Fruit fly (Drosophila melanogaster) whole organism, embryonic: ENCODE measurements around the gene CG4074.

Experiments
- Abd-B ChIP-seq: fragments of 200-800 bp; sonication (Bioruptor generic); optimal IDR thresholded peaks from 2 replicates; lab custom pipeline; 2018; ENCODE audit warnings: missing biosample characterization, mild to moderate bottlenecking, missing genetic modification characterization, moderate library complexity
- Adf1 ChIP-seq: fragments of 200-800 bp; sonication (Bioruptor generic); IDR thresholded peaks from 2 replicates; pipeline ENCODE4 v1.3.6; 2022; ENCODE audit warnings: missing biosample characterization, missing genetic modification characterization
- Bgb ChIP-seq: fragments of 200-800 bp; sonication (Bioruptor generic); IDR thresholded peaks from 2 replicates; pipeline ENCODE4 v1.3.6; 2022; ENCODE audit warnings: missing biosample characterization, missing genetic modification characterization; ENCODE audit not compliant: partially characterized antibody
- CG10267 ChIP-seq: fragments of 200-800 bp; sonication (Bioruptor generic); optimal IDR thresholded peaks from 2 replicates; lab custom pipeline; 2018; ENCODE audit warnings: missing biosample characterization, mild to moderate bottlenecking, missing genetic modification characterization, moderate library complexity
- CG10565 ChIP-seq: fragments of 200-800 bp; sonication (Bioruptor generic); optimal IDR thresholded peaks from 3 replicates; lab custom pipeline; 2016; ENCODE audit warnings: missing biosample characterization, mild to moderate bottlenecking, missing genetic modification characterization
- CG12104 ChIP-seq: fragments of 200-800 bp; sonication (Bioruptor generic); optimal IDR thresholded peaks from 3 replicates; lab custom pipeline; 2016; ENCODE audit warnings: missing biosample characterization, missing genetic modification characterization
- CG13287 ChIP-seq: fragments of 200-800 bp; sonication (Bioruptor generic); IDR thresholded peaks from 2 replicates; pipeline ENCODE4 v1.3.6; 2022; ENCODE audit warnings: missing biosample characterization, missing genetic modification characterization; ENCODE audit not compliant: partially characterized antibody
- CG14710 ChIP-seq: fragments of 200-800 bp; sonication (Bioruptor generic); optimal IDR thresholded peaks from 3 replicates; lab custom pipeline; 2019; ENCODE audit warnings: missing biosample characterization, mild to moderate bottlenecking, missing genetic modification characterization, moderate library complexity
- CG16813 ChIP-seq: fragments of 200-800 bp; sonication (Bioruptor generic); IDR thresholded peaks from 3 replicates; pipeline ENCODE4 v1.3.6; 2022; ENCODE audit warnings: missing biosample characterization, missing genetic modification characterization; ENCODE audit not compliant: partially characterized antibody
- CG17829 ChIP-seq: fragments of 200-800 bp; optimal IDR thresholded peaks from 2 replicates; lab custom pipeline; 2019; ENCODE audit warnings: missing biosample characterization, mild to moderate bottlenecking, missing genetic modification characterization, moderate library complexity
- CG2116 ChIP-seq: fragments of 200-800 bp; sonication (Bioruptor generic); optimal IDR thresholded peaks from 3 replicates; lab custom pipeline; 2018; ENCODE audit warnings: missing biosample characterization, mild to moderate bottlenecking, missing genetic modification characterization
- CG2129 ChIP-seq: fragments of 200-800 bp; sonication (Bioruptor generic); IDR thresholded peaks from 2 replicates; pipeline ENCODE4 v1.3.6; 2022; ENCODE audit warnings: missing biosample characterization, missing genetic modification characterization; ENCODE audit not compliant: partially characterized antibody
- CG2202 ChIP-seq: fragments of 200-800 bp; sonication (Bioruptor generic); optimal IDR thresholded peaks from 2 replicates; lab custom pipeline; 2018; ENCODE audit warnings: missing biosample characterization, mild to moderate bottlenecking, missing genetic modification characterization
- CG34224 ChIP-seq: fragments of 200-800 bp; sonication (Bioruptor generic); IDR thresholded peaks from 3 replicates; pipeline ENCODE4 v1.3.6; 2022; ENCODE audit warnings: missing biosample characterization, missing genetic modification characterization; ENCODE audit not compliant: partially characterized antibody
- CG3838 ChIP-seq: fragments of 200-800 bp; sonication (Bioruptor generic); optimal IDR thresholded peaks from 3 replicates; lab custom pipeline; 2016; ENCODE audit warnings: missing biosample characterization, missing genetic modification characterization
- CG4617 ChIP-seq: fragments of 200-800 bp; sonication (Bioruptor generic); optimal IDR thresholded peaks from 3 replicates; lab custom pipeline; 2016; ENCODE audit warnings: missing biosample characterization, missing genetic modification characterization, borderline replicate concordance
- CG5953 ChIP-seq: fragments of 200-800 bp; sonication (Bioruptor generic); IDR thresholded peaks from 2 replicates; pipeline ENCODE4 v1.3.6; 2022; ENCODE audit warnings: missing biosample characterization, missing genetic modification characterization
- CG8290 ChIP-seq, 3 experiments: fragments of 200-800 bp; sonication (Bioruptor generic); optimal IDR thresholded peaks; 2 replicates each; lab custom pipeline; 2016 to 2019; ENCODE audit warnings: missing biosample characterization in 3 of 3, missing genetic modification characterization in 3 of 3, mild to moderate bottlenecking in 2 of 3, moderate library complexity in 1 of 3
- CG9609 ChIP-seq: fragments of 200-800 bp; sonication (Bioruptor generic); optimal IDR thresholded peaks from 3 replicates; lab custom pipeline; 2016; ENCODE audit warnings: missing biosample characterization, missing genetic modification characterization
- CoRest ChIP-seq: fragments of 200-800 bp; sonication (Bioruptor generic); optimal IDR thresholded peaks from 3 replicates; lab custom pipeline; 2018; ENCODE audit warnings: missing biosample characterization, mild to moderate bottlenecking, missing genetic modification characterization, moderate library complexity
- Dll ChIP-seq: fragments of 200-800 bp; sonication (Bioruptor generic); IDR thresholded peaks from 4 replicates; pipeline ENCODE4 v1.3.6; 2022; ENCODE audit warnings: missing biosample characterization, missing genetic modification characterization; ENCODE audit not compliant: partially characterized antibody
- Doc3 ChIP-seq: fragments of 200-800 bp; sonication (Bioruptor generic); IDR thresholded peaks from 3 replicates; pipeline ENCODE4 v1.3.6; 2022; ENCODE audit warnings: missing biosample characterization, missing genetic modification characterization; ENCODE audit not compliant: partially characterized antibody
- Dp ChIP-seq: fragments of 200-800 bp; sonication (Bioruptor generic); optimal IDR thresholded peaks from 2 replicates; lab custom pipeline; 2018; ENCODE audit warnings: missing biosample characterization, mild to moderate bottlenecking, missing genetic modification characterization, moderate library complexity
- Dref ChIP-seq: fragments of 200-800 bp; sonication (Bioruptor generic); IDR thresholded peaks from 2 replicates; pipeline ENCODE4 v1.3.6; 2022; ENCODE audit warnings: missing biosample characterization, missing genetic modification characterization
- Eip74EF ChIP-seq, 2 experiments: fragments of 200-800 bp in 1 of 2; fragments of >200 bp in 1 of 2; sonication (Bioruptor generic) in 1 of 2; optimal IDR thresholded peaks; 2 replicates each; lab custom pipeline; 2017 to 2019; ENCODE audit warnings: missing biosample characterization in 2 of 2, missing genetic modification characterization in 2 of 2, mild to moderate bottlenecking in 1 of 2, moderate library complexity in 1 of 2
- Elba2 ChIP-seq: fragments of 200-800 bp; sonication (Bioruptor generic); optimal IDR thresholded peaks from 3 replicates; lab custom pipeline; 2016; ENCODE audit warnings: missing biosample characterization, missing genetic modification characterization
- HLH4C ChIP-seq: fragments of 200-800 bp; sonication (Bioruptor generic); IDR thresholded peaks from 3 replicates; pipeline ENCODE4 v1.3.6; 2022; ENCODE audit warnings: missing biosample characterization, missing genetic modification characterization; ENCODE audit not compliant: partially characterized antibody
- MBD-R2 ChIP-seq: fragments of 200-800 bp; sonication (Bioruptor generic); IDR thresholded peaks from 2 replicates; pipeline ENCODE4 v1.3.6; 2022; ENCODE audit warnings: missing biosample characterization, missing genetic modification characterization
- MESR4 ChIP-seq: fragments of 200-800 bp; sonication (Bioruptor generic); optimal IDR thresholded peaks from 2 replicates; lab custom pipeline; 2018; ENCODE audit warnings: missing biosample characterization, mild to moderate bottlenecking, missing genetic modification characterization, moderate library complexity
- Opbp ChIP-seq: fragments of 200-800 bp; sonication (Bioruptor generic); IDR thresholded peaks from 3 replicates; pipeline ENCODE4 v1.3.6; 2022; ENCODE audit warnings: missing biosample characterization, missing genetic modification characterization; ENCODE audit not compliant: partially characterized antibody
- amos ChIP-seq: fragments of 200-800 bp; sonication (Bioruptor generic); IDR thresholded peaks from 2 replicates; pipeline ENCODE4 v1.3.6; 2022; ENCODE audit warnings: missing biosample characterization, missing genetic modification characterization; ENCODE audit not compliant: partially characterized antibody
- ato ChIP-seq: fragments of 200-800 bp; sonication (Bioruptor generic); IDR thresholded peaks from 2 replicates; pipeline ENCODE4 v1.3.6; 2022; ENCODE audit warnings: missing biosample characterization, missing genetic modification characterization; ENCODE audit not compliant: partially characterized antibody
- chinmo ChIP-seq: fragments of 200-800 bp; sonication (Bioruptor generic); IDR thresholded peaks from 4 replicates; pipeline ENCODE4 v1.3.6; 2022; ENCODE audit warnings: missing biosample characterization, missing genetic modification characterization; ENCODE audit not compliant: partially characterized antibody
- ci ChIP-seq: fragments of 200-800 bp; sonication (Bioruptor generic); IDR thresholded peaks from 3 replicates; pipeline ENCODE4 v1.3.6; 2022; ENCODE audit warnings: missing biosample characterization, missing genetic modification characterization
- da ChIP-seq: fragments of 200-800 bp; sonication (Bioruptor generic); optimal IDR thresholded peaks from 2 replicates; lab custom pipeline; 2016; ENCODE audit warnings: missing biosample characterization, missing genetic modification characterization
- dati ChIP-seq: fragments of 200-800 bp; sonication (Bioruptor generic); IDR thresholded peaks from 2 replicates; pipeline ENCODE4 v1.3.6; 2022; ENCODE audit warnings: missing biosample characterization, missing genetic modification characterization
- lbe ChIP-seq: fragments of 200-800 bp; sonication (Bioruptor generic); optimal IDR thresholded peaks from 2 replicates; lab custom pipeline; 2016; ENCODE audit warnings: missing biosample characterization, mild to moderate bottlenecking, missing genetic modification characterization
- mld ChIP-seq: fragments of 200-800 bp; sonication (Bioruptor generic); IDR thresholded peaks from 3 replicates; pipeline ENCODE4 v1.3.6; 2022; ENCODE audit warnings: missing biosample characterization, missing genetic modification characterization; ENCODE audit not compliant: partially characterized antibody
- nom ChIP-seq: fragments of 200-800 bp; sonication (Bioruptor generic); optimal IDR thresholded peaks from 2 replicates; lab custom pipeline; 2017; ENCODE audit warnings: missing biosample characterization, missing genetic modification characterization, mild to moderate bottlenecking, moderate library complexity, missing genetic modification reagents
- phol ChIP-seq: fragments of 200-800 bp; sonication (Bioruptor generic); optimal IDR thresholded peaks from 3 replicates; lab custom pipeline; 2018; ENCODE audit warnings: missing biosample characterization, mild to moderate bottlenecking, missing genetic modification characterization, moderate library complexity
- pzg ChIP-seq: fragments of 200-800 bp; sonication (Bioruptor generic); optimal IDR thresholded peaks from 3 replicates; lab custom pipeline; 2018; ENCODE audit warnings: missing biosample characterization, mild to moderate bottlenecking, missing genetic modification characterization, moderate library complexity
- row ChIP-seq: fragments of 200-800 bp; sonication (Bioruptor generic); IDR thresholded peaks from 3 replicates; pipeline ENCODE4 v1.3.6; 2022; ENCODE audit warnings: missing biosample characterization, missing genetic modification characterization
- sens ChIP-seq: fragments of 200-800 bp; sonication (Bioruptor generic); peaks from one replicate; lab custom pipeline; 2016; ENCODE audit warnings: missing biosample characterization, missing genetic modification characterization
- sna ChIP-seq: fragments of 200-800 bp; sonication (Bioruptor generic); IDR thresholded peaks from 2 replicates; pipeline ENCODE4 v1.3.6; 2022; ENCODE audit warnings: missing biosample characterization, missing genetic modification characterization; ENCODE audit not compliant: partially characterized antibody
- tna ChIP-seq: fragments of 200-800 bp; sonication (Bioruptor generic); IDR thresholded peaks from 2 replicates; pipeline ENCODE4 v1.3.6; 2022; ENCODE audit warnings: missing biosample characterization, missing genetic modification characterization; ENCODE audit not compliant: partially characterized antibody
- trem ChIP-seq: fragments of 200-800 bp; optimal IDR thresholded peaks from 3 replicates; lab custom pipeline; 2019; ENCODE audit warnings: missing biosample characterization, mild to moderate bottlenecking, missing genetic modification characterization, moderate library complexity
- zfh2 ChIP-seq: fragments of 200-800 bp; sonication (Bioruptor generic); optimal IDR thresholded peaks from 2 replicates; lab custom pipeline; 2016; ENCODE audit warnings: missing biosample characterization, missing genetic modification characterization

The CG4074 gene

DNA sequence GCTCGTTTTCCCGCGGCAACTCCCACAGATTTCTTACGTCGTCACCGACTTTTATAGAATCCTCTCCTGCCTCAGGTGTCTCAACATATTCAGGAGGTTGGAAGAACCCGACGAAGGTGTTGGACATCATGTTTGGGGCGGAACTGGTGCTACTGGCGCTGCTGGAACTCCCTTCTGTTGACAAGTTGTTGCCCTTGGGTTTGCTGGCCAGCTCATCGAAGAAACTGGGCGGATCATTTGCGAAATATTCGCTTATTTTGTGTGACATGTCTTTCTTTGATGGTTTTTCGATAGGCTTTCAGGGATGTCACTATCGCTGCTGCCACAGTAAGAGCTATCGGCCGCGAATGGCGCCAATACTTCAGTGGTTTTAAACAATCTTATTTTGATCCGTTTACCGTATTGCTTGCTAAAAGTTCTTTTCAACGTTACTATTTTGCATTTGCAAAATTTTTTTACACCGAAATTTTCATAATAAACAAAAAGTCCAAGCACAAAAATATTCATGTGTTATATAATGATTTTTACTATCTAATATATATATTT is 18.6 kb upstream of the CG4074 start, which contains the start of gene CG11396 (continued):
- TF ChIP-seq CG10565 (GFP tag; lab: Kevin White, UChicago) = no peak
- TF ChIP-seq ci (GFP tag; lab: Robert Waterston, UW) = 0 out of 3 replicates have a peak, but pooled peaks have one; percentile 16
- TF ChIP-seq Doc3 (GFP tag; lab: Robert Waterston, UW) = peak; percentile 90
- peak; percentile 88 for TF ChIP-seq sna (GFP tag; lab: Robert Waterston, UW)
- TF ChIP-seq CG13287 = peak; percentile 97
- peak; percentile 95 for TF ChIP-seq CG34224
- peak; percentile 94 for TF ChIP-seq Dll (GFP tag; lab: Robert Waterston, UW)
- TF ChIP-seq row (GFP tag; lab: Robert Waterston, UW) = peak; percentile 45; the same call in 2 of the 3 replicates
- no peak for TF ChIP-seq zfh2
- peak; percentile 14 for TF ChIP-seq phol (tag; lab: Kevin White, UChicago)
- TF ChIP-seq nom (GFP tag; lab: Kevin White, UChicago) = peak; percentile 8
- peak; percentile 57 for TF ChIP-seq MBD-R2 (GFP tag; lab: Robert Waterston, UW)
- TF ChIP-seq Elba2 (GFP tag; lab: Kevin White, UChicago) = no peak
- no peak for TF ChIP-seq Eip74EF (GFP tag; optimal IDR thresholded peaks at IDR 0.05; lab: Kevin White, UChicago)
- TF ChIP-seq CG16813 = peak; percentile 90
- peak; percentile 88 for TF ChIP-seq HLH4C
- no peak for TF ChIP-seq dati (GFP tag; lab: Robert Waterston, UW)
- TF ChIP-seq Dp (GFP tag; lab: Kevin White, UChicago) = peak; percentile 95
- TF ChIP-seq CG2129 (GFP tag; lab: Robert Waterston, UW) = peak; percentile 74
- no peak for TF ChIP-seq CG12104 (GFP tag; lab: Kevin White, UChicago)
- no peak for TF ChIP-seq CG9609 (GFP tag; lab: Kevin White, UChicago)
- TF ChIP-seq CG4617 (GFP tag; lab: Kevin White, UChicago) = peak; percentile 33
- TF ChIP-seq Opbp (GFP tag; lab: Robert Waterston, UW) = peak; percentile 95
- no peak for TF ChIP-seq da (GFP tag; lab: Kevin White, UChicago)
- peak; percentile 40; the same call in 1 of the 2 replicates for TF ChIP-seq Adf1 (GFP tag; lab: Robert Waterston, UW)
- TF ChIP-seq CG8290 (GFP tag; optimal IDR thresholded peaks at IDR 0.05; lab: Kevin White, UChicago) = peak; percentile 24
- TF ChIP-seq CG8290 (tag; optimal IDR thresholded peaks at IDR 0.05; lab: Kevin White, UChicago) = no peak
- TF ChIP-seq MESR4 (GFP tag; lab: Kevin White, UChicago) = peak; percentile 95
- TF ChIP-seq CG17829 (tag; lab: Kevin White, UChicago) = peak; percentile 0
- peak; percentile 52 for TF ChIP-seq sens (GFP tag; lab: Kevin White, UChicago)
- peak; percentile 39 for TF ChIP-seq CG14710 (tag; lab: Kevin White, UChicago)
- TF ChIP-seq Dref (GFP tag; lab: Robert Waterston, UW) = peak; percentile 80
- no peak for TF ChIP-seq CG2202 (tag; lab: Kevin White, UChicago)
- peak; percentile 92 for TF ChIP-seq tna (GFP tag; lab: Robert Waterston, UW)
- TF ChIP-seq CG5953 = no peak
- TF ChIP-seq CG3838 (GFP tag; lab: Kevin White, UChicago) = no peak
- TF ChIP-seq lbe (GFP tag; lab: Kevin White, UChicago) = no peak
- TF ChIP-seq CG2116 (GFP tag; lab: Kevin White, UChicago) = peak; percentile 59
- TF ChIP-seq Abd-B (GFP tag; lab: Kevin White, UChicago) = no peak
- peak; percentile 97 for TF ChIP-seq Bgb
- peak; percentile 75 for TF ChIP-seq pzg
- peak; percentile 95 for TF ChIP-seq ato
- TF ChIP-seq chinmo (GFP tag; lab: Robert Waterston, UW) = peak; percentile 97
- TF ChIP-seq trem = peak; percentile 40
- peak; percentile 91 for TF ChIP-seq mld (GFP tag; lab: Robert Waterston, UW)
- TF ChIP-seq CG10267 (tag; lab: Kevin White, UChicago) = peak; percentile 14
- TF ChIP-seq amos (GFP tag; lab: Robert Waterston, UW) = peak; percentile 97
- TF ChIP-seq CoRest (tag; lab: Kevin White, UChicago) = no peak
